Fruit fly (Drosophila melanogaster): ENCODE data around the gene CG2004.

CG2004 gene

DNA sequence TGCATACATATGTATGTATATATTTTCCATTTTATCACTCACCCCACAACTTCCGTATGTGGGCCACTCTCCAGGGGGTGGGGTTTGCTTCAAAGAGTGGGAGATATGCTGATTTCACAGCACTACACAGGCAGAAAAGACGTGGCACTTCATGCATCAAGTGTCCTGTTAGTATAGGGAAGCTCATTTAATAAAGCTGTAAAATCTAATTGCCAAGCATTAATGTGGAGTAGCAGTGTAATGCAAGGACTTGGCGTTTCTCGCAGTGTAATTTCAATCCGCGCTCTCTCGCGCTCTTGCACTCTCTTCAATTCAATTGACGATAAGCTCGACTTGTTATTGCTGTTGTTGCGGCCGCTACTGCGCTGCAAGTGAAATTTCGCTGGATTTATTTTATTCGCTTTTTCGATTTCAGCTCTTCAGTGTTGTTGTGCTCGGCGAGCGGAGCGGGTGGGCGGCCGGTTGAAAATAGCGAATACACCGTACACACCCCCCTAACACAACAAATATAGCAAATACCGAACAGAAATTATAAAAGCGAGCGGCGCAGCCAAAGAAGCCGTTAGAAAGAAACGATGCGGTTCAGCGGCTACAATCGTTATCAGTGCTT lies 5.4 kb downstream of the CG2004 start, which contains the start of gene Hexo2 (continued):
- TF ChIP-seq CG12071 (GFP tag; optimal IDR thresholded peaks at IDR 0.05): peak; percentile 94
- peak; percentile 97 for TF ChIP-seq Gug (GFP tag; IDR thresholded peaks at IDR 0.05)
- peak; percentile 72 for TF ChIP-seq Dip3 (GFP tag; optimal IDR thresholded peaks at IDR 0.05)
- peak; percentile 94 for TF ChIP-seq Mes4 (GFP tag; optimal IDR thresholded peaks at IDR 0.05)
- TF ChIP-seq CG9437 (GFP tag; optimal IDR thresholded peaks at IDR 0.05): peak; percentile 72
- peak; percentile 97 for TF ChIP-seq chm (GFP tag; IDR thresholded peaks at IDR 0.05)
- no peak for TF ChIP-seq B-H2 (GFP tag; optimal IDR thresholded peaks at IDR 0.05)
- no peak for TF ChIP-seq Dfd (GFP tag; optimal IDR thresholded peaks at IDR 0.05)
- peak; percentile 53; the same call in 1 of the 3 replicates for TF ChIP-seq z (GFP tag; IDR thresholded peaks at IDR 0.05)
- TF ChIP-seq unc-4 (GFP tag; IDR thresholded peaks at IDR 0.05; ENCODE audit: partially characterized antibody): no peak
- TF ChIP-seq btn (GFP tag; optimal IDR thresholded peaks at IDR 0.05): peak; percentile 95
- no peak for TF ChIP-seq CG7271 (tag; optimal IDR thresholded peaks at IDR 0.05)
- TF ChIP-seq wor (GFP tag; IDR thresholded peaks at IDR 0.05): peak; percentile 93
- TF ChIP-seq CG15696 (tag; optimal IDR thresholded peaks at IDR 0.05): peak; percentile 76
- peak; percentile 85 for TF ChIP-seq Ravus (GFP tag; IDR thresholded peaks at IDR 0.05)
- peak; percentile 95 for TF ChIP-seq Aef1 (GFP tag; IDR thresholded peaks at IDR 0.05)
- peak in 1 of 2 experiments; percentile 87 for TF ChIP-seq Eip74EF (GFP tag; optimal IDR thresholded peaks at IDR 0.05)
- TF ChIP-seq CG6254 (GFP tag; optimal IDR thresholded peaks at IDR 0.05): peak; percentile 88
- peak; percentile 63 for TF ChIP-seq CG4328 (GFP tag; optimal IDR thresholded peaks at IDR 0.05)
- peak; percentile 81 for TF ChIP-seq kah (GFP tag; optimal IDR thresholded peaks at IDR 0.05)
- TF ChIP-seq hth (optimal IDR thresholded peaks at IDR 0.05): no peak
- TF ChIP-seq ewg (GFP tag; optimal IDR thresholded peaks at IDR 0.05): peak; percentile 93
- peak; percentile 93 for TF ChIP-seq sim (GFP tag; IDR thresholded peaks at IDR 0.05)
- peak; percentile 37 for TF ChIP-seq YL-1 (GFP tag; optimal IDR thresholded peaks at IDR 0.05)
- peak; percentile 56 for TF ChIP-seq Dip2 (GFP tag; IDR thresholded peaks at IDR 0.05)
- peak; percentile 92 for TF ChIP-seq HHEX (GFP tag; optimal IDR thresholded peaks at IDR 0.05)
- TF ChIP-seq cwo (GFP tag; optimal IDR thresholded peaks at IDR 0.05): peak; percentile 71
- peak; percentile 46 for TF ChIP-seq CG33557 (GFP tag; optimal IDR thresholded peaks at IDR 0.05)
- TF ChIP-seq CG15479 (GFP tag; optimal IDR thresholded peaks at IDR 0.05): no peak
- TF ChIP-seq vvl (GFP tag; IDR thresholded peaks at IDR 0.05): peak; percentile 99
- TF ChIP-seq ATbp (GFP tag; optimal IDR thresholded peaks at IDR 0.05): peak; percentile 97
- TF ChIP-seq CG14014 (GFP tag; IDR thresholded peaks at IDR 0.05): peak; percentile 91
- peak; percentile 88 for TF ChIP-seq CoRest (tag; optimal IDR thresholded peaks at IDR 0.05)
- TF ChIP-seq cato (GFP tag; optimal IDR thresholded peaks at IDR 0.05; ENCODE audit: borderline replicate concordance): peak; percentile 88
- TF ChIP-seq tll (GFP tag; optimal IDR thresholded peaks at IDR 0.05): no peak
- peak; percentile 81 for TF ChIP-seq CG10267 (tag; optimal IDR thresholded peaks at IDR 0.05)
- peak; percentile 5 for TF ChIP-seq gfzf (GFP tag; optimal IDR thresholded peaks at IDR 0.05)
- peak; percentile 88 for TF ChIP-seq CG18764 (GFP tag; optimal IDR thresholded peaks at IDR 0.05)
- no peak for TF ChIP-seq Doc3 (GFP tag; IDR thresholded peaks at IDR 0.05; ENCODE audit: partially characterized antibody)
- TF ChIP-seq CG18011 (GFP tag; optimal IDR thresholded peaks at IDR 0.05): peak; percentile 47
- peak; percentile 94 for TF ChIP-seq CG10959 (GFP tag; IDR thresholded peaks at IDR 0.05)
- TF ChIP-seq CG11398 (GFP tag; optimal IDR thresholded peaks at IDR 0.05): peak; percentile 90
- peak; percentile 95 for TF ChIP-seq row (GFP tag; IDR thresholded peaks at IDR 0.05)
- peak; percentile 88 for TF ChIP-seq CG43689 (GFP tag; IDR thresholded peaks at IDR 0.05)
- no peak for TF ChIP-seq pita (GFP tag; optimal IDR thresholded peaks at IDR 0.05)
- TF ChIP-seq repo (GFP tag; optimal IDR thresholded peaks at IDR 0.05): peak; percentile 93
- peak; percentile 91 for TF ChIP-seq Oaz (GFP tag; IDR thresholded peaks at IDR 0.05)
- no peak for TF ChIP-seq CG7745 (tag; optimal IDR thresholded peaks at IDR 0.05)
- TF ChIP-seq CG17568 (GFP tag; optimal IDR thresholded peaks at IDR 0.05): peak; percentile 82

Measured in whole organism, embryonic.